Worm (Caenorhabditis elegans) whole organism, L2 larva: ENCODE data around the gene T03F6.4.

Experiments used
- C34F6.9 ChIP-seq: fragments of 150-350 bp; optimal IDR thresholded peaks from 2 replicates; lab custom pipeline; 2014; ENCODE audit warnings: missing biosample characterization, missing genetic modification characterization
- F13H6.1 ChIP-seq: sonication (generic microtip); optimal IDR thresholded peaks from 2 replicates; lab custom pipeline; 2016; ENCODE audit warnings: missing genetic modification characterization, missing compliant biosample characterization
- ZK546.5 ChIP-seq: sonication (generic microtip); optimal IDR thresholded peaks from 2 replicates; lab custom pipeline; 2017; ENCODE audit warnings: missing biosample characterization, missing genetic modification characterization
- aly-2 ChIP-seq: fragments of 150-350 bp; optimal IDR thresholded peaks from 2 replicates; lab custom pipeline; 2014; ENCODE audit warnings: missing biosample characterization, missing genetic modification characterization
- ama-1 ChIP-seq: fragments of 150-350 bp; optimal IDR thresholded peaks from 2 replicates; lab custom pipeline; 2018; ENCODE audit warnings: inconsistent platforms
- blmp-1 ChIP-seq: sonication (generic microtip); optimal IDR thresholded peaks from 2 replicates; lab custom pipeline; 2017; ENCODE audit warnings: missing genetic modification characterization, mild to moderate bottlenecking, missing compliant biosample characterization, antibody characterized with exemption, moderate library complexity; ENCODE audit not compliant: insufficient read depth
- ceh-16 ChIP-seq: fragments of 150-350 bp; optimal IDR thresholded peaks from 2 replicates; lab custom pipeline; 2014; ENCODE audit warnings: missing biosample characterization, missing genetic modification characterization
- ceh-82 ChIP-seq: fragments of 150-350 bp; optimal IDR thresholded peaks from 2 replicates; lab custom pipeline; 2014; ENCODE audit warnings: missing biosample characterization, missing genetic modification characterization
- elt-3 ChIP-seq: sonication (generic microtip); optimal IDR thresholded peaks from 2 replicates; lab custom pipeline; 2017; ENCODE audit warnings: missing biosample characterization, missing genetic modification characterization
- lin-13 ChIP-seq: fragments of 150-350 bp; optimal IDR thresholded peaks from 2 replicates; lab custom pipeline; 2014; ENCODE audit warnings: missing biosample characterization, missing genetic modification reagents, missing genetic modification characterization
- lin-39 ChIP-seq: fragments of 150-350 bp; optimal IDR thresholded peaks from 2 replicates; lab custom pipeline; 2014; ENCODE audit warnings: missing biosample characterization, missing genetic modification reagents, missing genetic modification characterization
- lsy-2 ChIP-seq, 2 experiments: fragments of 150-350 bp in 1 of 2; sonication (generic microtip) in 1 of 2; optimal IDR thresholded peaks; 2 replicates each; lab custom pipeline; 2014 to 2017; ENCODE audit warnings: missing biosample characterization in 2 of 2, missing genetic modification characterization in 2 of 2
- nhr-10 ChIP-seq: sonication (generic microtip); optimal IDR thresholded peaks from 2 replicates; lab custom pipeline; 2017; ENCODE audit warnings: missing biosample characterization, missing genetic modification characterization
- nhr-11 ChIP-seq: fragments of 150-350 bp; optimal IDR thresholded peaks from 2 replicates; lab custom pipeline; 2014; ENCODE audit warnings: missing biosample characterization, missing genetic modification characterization
- nhr-12 ChIP-seq: fragments of 150-350 bp; optimal IDR thresholded peaks from 2 replicates; lab custom pipeline; 2014; ENCODE audit warnings: missing biosample characterization, missing genetic modification characterization
- nhr-21 ChIP-seq: fragments of 150-350 bp; optimal IDR thresholded peaks from 2 replicates; lab custom pipeline; 2014; ENCODE audit warnings: missing biosample characterization, missing genetic modification characterization
- nhr-237 ChIP-seq: fragments of 150-350 bp; optimal IDR thresholded peaks from 2 replicates; lab custom pipeline; 2014; ENCODE audit warnings: missing biosample characterization, missing genetic modification characterization
- nhr-25 ChIP-seq: fragments of 150-350 bp; sonication (generic microtip); optimal IDR thresholded peaks from 3 replicates; lab custom pipeline; 2014; ENCODE audit warnings: missing biosample characterization, missing genetic modification characterization
- peb-1 ChIP-seq: fragments of 150-350 bp; optimal IDR thresholded peaks from 2 replicates; lab custom pipeline; 2014; ENCODE audit warnings: missing biosample characterization, missing genetic modification characterization
- skn-1 ChIP-seq: sonication (generic microtip); optimal IDR thresholded peaks from 2 replicates; lab custom pipeline; 2017; ENCODE audit warnings: missing biosample characterization, missing genetic modification characterization
- sma-3 ChIP-seq: sonication (generic microtip); optimal IDR thresholded peaks from 2 replicates; lab custom pipeline; 2016; ENCODE audit warnings: missing genetic modification reagents, missing genetic modification characterization, missing compliant biosample characterization
- sma-9 ChIP-seq, 2 experiments: fragments of 150-350 bp in 1 of 2; sonication (generic microtip) in 1 of 2; optimal IDR thresholded peaks; 2 replicates each; lab custom pipeline; 2014 to 2016; ENCODE audit warnings: missing genetic modification characterization in 2 of 2, mild to moderate bottlenecking in 1 of 2, missing biosample characterization in 1 of 2, missing compliant biosample characterization in 1 of 2, missing genetic modification reagents in 1 of 2, moderate library complexity in 1 of 2
- zag-1 ChIP-seq: fragments of 150-350 bp; optimal IDR thresholded peaks from 2 replicates; lab custom pipeline; 2014; ENCODE audit warnings: missing biosample characterization, missing genetic modification characterization
- ztf-1 ChIP-seq: fragments of 200-800 bp; sonication (Bioruptor generic); conservative IDR thresholded peaks from 2 replicates; pipeline ENCODE4 v1.3.6; 2022; ENCODE audit warnings: missing genetic modification characterization, missing compliant biosample characterization

Gene T03F6.4

DNA sequence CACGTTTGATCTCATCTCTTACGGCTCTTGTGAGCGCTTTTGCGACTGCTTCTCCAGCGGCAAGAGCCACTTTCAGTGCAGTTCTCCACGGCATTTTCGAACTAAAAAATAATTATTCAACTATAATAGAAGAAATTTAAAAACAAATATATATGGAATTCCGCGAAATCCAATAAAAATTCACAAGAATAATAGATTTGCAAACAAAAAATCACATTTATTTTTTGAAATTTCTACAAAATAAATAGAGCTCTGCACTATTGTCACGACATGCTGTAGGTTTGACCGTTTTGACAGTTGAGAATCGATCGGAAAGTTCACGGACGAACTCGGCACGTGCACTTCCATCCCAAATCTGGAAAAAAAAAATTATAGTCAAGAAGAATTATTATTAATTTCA lies 49.6 kb downstream of the T03F6.4 start, which contains the start of gene F45G2.8:
Gene F45G2.8 (minus strand): TSS at position 101 of the 400 bp plus-strand sequence.
- no peak for TF ChIP-seq lin-13 (GFP tag; lab: Kevin White, UChicago)
- TF ChIP-seq ceh-82, result no peak
- TF ChIP-seq blmp-1 (tag; lab: Kevin White, UChicago), result no peak
- TF ChIP-seq elt-3 (tag; lab: Kevin White, UChicago), result no peak
- no peak for TF ChIP-seq ama-1
- TF ChIP-seq nhr-237, result no peak
- no peak for TF ChIP-seq nhr-11 (tag; lab: Kevin White, UChicago)
- no peak for TF ChIP-seq zag-1 (tag; lab: Kevin White, UChicago)
- no peak for TF ChIP-seq aly-2
- no peak for TF ChIP-seq C34F6.9 (tag; lab: Kevin White, UChicago)
- TF ChIP-seq nhr-12 (tag; lab: Kevin White, UChicago), result no peak
- TF ChIP-seq ZK546.5 (tag; lab: Kevin White, UChicago), result no peak
- no peak for TF ChIP-seq nhr-21
- TF ChIP-seq, all 48 proteins: peak for 0

DNA sequence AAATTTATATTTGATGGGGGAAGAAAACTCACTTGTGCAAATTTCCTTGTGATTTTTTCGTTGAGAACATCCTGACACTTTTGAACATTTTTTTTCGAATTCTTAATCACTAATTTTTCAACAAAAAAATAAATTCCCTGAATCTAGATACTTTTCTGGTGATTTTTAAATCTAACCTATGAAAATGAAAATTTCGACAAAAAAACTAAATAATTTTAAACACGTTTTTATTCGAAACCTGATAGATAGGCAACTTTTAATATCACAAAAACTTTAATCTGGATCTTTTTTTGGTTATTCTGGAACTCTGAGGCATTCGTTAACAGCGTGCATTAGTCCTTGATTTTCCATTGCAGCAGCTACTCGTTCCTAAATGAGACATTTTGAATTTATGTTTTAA lies 50.9 kb downstream of the T03F6.4 start, which contains the start of gene F45G2.9:
Gene F45G2.9 (minus strand): TSS at position 101 of the 400 bp plus-strand sequence.
- TF ChIP-seq ztf-1 (GFP tag; lab: Robert Waterston, UW) (no peak), skn-1 (tag; lab: Kevin White, UChicago) (no peak), nhr-237 (no peak), ceh-16 (tag; lab: Kevin White, UChicago) (no peak), peb-1 (tag; lab: Kevin White, UChicago) (no peak), sma-3 (GFP tag; lab: Kevin White, UChicago) (no peak), lsy-2 (tag; optimal IDR thresholded peaks at IDR 0.05; lab: Kevin White, UChicago) (no peak), F13H6.1 (no peak), sma-9 (GFP tag; optimal IDR thresholded peaks at IDR 0.05; lab: Kevin White, UChicago) (no peak), sma-9 (tag; optimal IDR thresholded peaks at IDR 0.05; lab: Kevin White, UChicago) (no peak), nhr-10 (tag; lab: Kevin White, UChicago) (no peak), lin-39 (tag; lab: Kevin White, UChicago) (no peak), elt-3 (tag; lab: Kevin White, UChicago) (no peak), nhr-25 (no peak)
